Fruit fly (Drosophila melanogaster): ENCODE data around the gene TORIP.

TORIP gene

dm6 chr3L:19804908-19805307 is at the start of gene TORIP, which contains the start of gene Ccdc58:
Gene TORIP, minus strand, starts transcription at chr3L:19805080.
Gene Ccdc58, plus strand, starts transcription at chr3L:19805181.
- TF ChIP-seq ss (GFP tag; optimal IDR thresholded peaks at IDR 0.05) (no peak), Sox15 (GFP tag; optimal IDR thresholded peaks at IDR 0.05) (no peak), Eip78C (GFP tag) (no peak), esn (GFP tag; optimal IDR thresholded peaks at IDR 0.05) (no peak), CG6276 (GFP tag; optimal IDR thresholded peaks at IDR 0.05) (no peak), CG16779 (tag; optimal IDR thresholded peaks at IDR 0.05) (no peak), CG3032 (tag; optimal IDR thresholded peaks at IDR 0.05) (no peak), svp (GFP tag) (no peak), CG3919 (GFP tag; optimal IDR thresholded peaks at IDR 0.05) (no peak), Gug (GFP tag; IDR thresholded peaks at IDR 0.05) (no peak), CG34406 (GFP tag; optimal IDR thresholded peaks at IDR 0.05) (no peak), vri (GFP tag; optimal IDR thresholded peaks at IDR 0.05) (no peak), CG6163 (GFP tag; IDR thresholded peaks at IDR 0.05) (no peak), CG6808 (GFP tag; optimal IDR thresholded peaks at IDR 0.05) (no peak), CG1621 (tag; optimal IDR thresholded peaks at IDR 0.05) (no peak), topi (GFP tag; optimal IDR thresholded peaks at IDR 0.05) (no peak), CG10631 (GFP tag; optimal IDR thresholded peaks at IDR 0.05) (no peak), CG6792 (GFP tag; optimal IDR thresholded peaks at IDR 0.05) (no peak), CG8119 (GFP tag; IDR thresholded peaks at IDR 0.05) (no peak)

dm6 chr3L:19848080-19848479 is 43.2 kb upstream of the TORIP start:
- TF ChIP-seq CG16779 (tag; optimal IDR thresholded peaks at IDR 0.05): no peak
- TF ChIP-seq Eip78C (GFP tag): peak; percentile 68
- no peak for TF ChIP-seq CG3919 (GFP tag; optimal IDR thresholded peaks at IDR 0.05)
- no peak for TF ChIP-seq Sox15 (GFP tag; optimal IDR thresholded peaks at IDR 0.05)
- TF ChIP-seq spab (GFP tag; optimal IDR thresholded peaks at IDR 0.05): no peak

- TF ChIP-seq Eip78C (GFP tag) (peak; percentile 14), dac (GFP tag; optimal IDR thresholded peaks at IDR 0.05) (no peak), Sox15 (GFP tag; optimal IDR thresholded peaks at IDR 0.05) (no peak), fkh (GFP tag; optimal IDR thresholded peaks at IDR 0.05) (peak; percentile 87)
Observed at dm6 chr3L:19846960-19847359, 42.1 kb upstream of the TORIP start.

dm6 chr3L:19845907-19846301 is 41.0 kb upstream of the TORIP start:
- TF ChIP-seq Eip78C (GFP tag): no peak
- TF ChIP-seq vri (GFP tag; optimal IDR thresholded peaks at IDR 0.05): peak; percentile 69

- TF ChIP-seq Gug (GFP tag; IDR thresholded peaks at IDR 0.05): no peak
- no peak for TF ChIP-seq svp (GFP tag)
- no peak for TF ChIP-seq acj6 (GFP tag; optimal IDR thresholded peaks at IDR 0.05)
- TF ChIP-seq CG10631 (GFP tag; optimal IDR thresholded peaks at IDR 0.05): no peak
- peak; percentile 49 for TF ChIP-seq lz (GFP tag; optimal IDR thresholded peaks at IDR 0.05)
- TF ChIP-seq Ets96B (tag; optimal IDR thresholded peaks at IDR 0.05): no peak
- no peak for TF ChIP-seq OdsH (GFP tag; optimal IDR thresholded peaks at IDR 0.05)
- TF ChIP-seq CG6163 (GFP tag; IDR thresholded peaks at IDR 0.05): peak; percentile 29; the same call in 1 of the 3 replicates
- no peak for TF ChIP-seq CG6808 (GFP tag; optimal IDR thresholded peaks at IDR 0.05)
- no peak for TF ChIP-seq Eip93F (GFP tag; optimal IDR thresholded peaks at IDR 0.05)
- TF ChIP-seq achi (GFP tag; optimal IDR thresholded peaks at IDR 0.05): no peak
- TF ChIP-seq Sox102F (GFP tag; optimal IDR thresholded peaks at IDR 0.05): no peak
- TF ChIP-seq CG31627 (GFP tag; optimal IDR thresholded peaks at IDR 0.05): peak; percentile 3
- TF ChIP-seq Sox15 (GFP tag; optimal IDR thresholded peaks at IDR 0.05): no peak
- TF ChIP-seq esn (GFP tag; optimal IDR thresholded peaks at IDR 0.05): peak; percentile 66
- no peak for TF ChIP-seq Eip75B (GFP tag; optimal IDR thresholded peaks at IDR 0.05)
- TF ChIP-seq Hr4 (GFP tag; optimal IDR thresholded peaks at IDR 0.05): no peak
- TF ChIP-seq CG11762 (GFP tag; optimal IDR thresholded peaks at IDR 0.05; ENCODE audit: insufficient read depth): no peak
- no peak for TF ChIP-seq dac (GFP tag; optimal IDR thresholded peaks at IDR 0.05)
- TF ChIP-seq CG10669 (GFP tag; optimal IDR thresholded peaks at IDR 0.05): no peak
Observed at dm6 chr3L:19845047-19845906, 40.4 kb upstream of the TORIP start, which contains the start of gene Papss. Gene Papss, plus strand, starts transcription at chr3L:19845293.
